Worm (Caenorhabditis elegans) whole organism, L4 larva: ENCODE data around the gene B0228.1.
A peak's percentile ranks its signal among the peaks of the same experiment; 100 is the strongest.

Experiments
- F37D6.2 ChIP-seq: sonication (generic microtip); optimal IDR thresholded peaks from 2 replicates; lab custom pipeline; 2016; ENCODE audit warnings: mild to moderate bottlenecking, missing genetic modification characterization, missing compliant biosample characterization
- F44E2.7 ChIP-seq: fragments of 200-800 bp; sonication (Bioruptor generic); IDR thresholded peaks from 2 replicates; pipeline ENCODE4 v2.1.2; 2022; ENCODE audit warnings: missing genetic modification characterization, missing compliant biosample characterization
- Y105C5A.15 ChIP-seq: fragments of 200-800 bp; sonication (Bioruptor generic); IDR thresholded peaks from 2 replicates; pipeline ENCODE4 v1.3.6; 2022; ENCODE audit warnings: missing genetic modification characterization, missing compliant biosample characterization
- Y48G9A.11 ChIP-seq: fragments of 200-800 bp; sonication (Bioruptor generic); IDR thresholded peaks from 2 replicates; pipeline ENCODE4 v1.3.6; 2022; ENCODE audit warnings: missing genetic modification reagents, missing genetic modification characterization, missing compliant biosample characterization
- Y5F2A.4 ChIP-seq: fragments of 200-800 bp; sonication (Bioruptor generic); optimal IDR thresholded peaks from 2 replicates; lab custom pipeline; 2018; ENCODE audit warnings: mild to moderate bottlenecking, missing genetic modification characterization, missing compliant biosample characterization
- Y75B8A.6 ChIP-seq: fragments of 200-800 bp; sonication (Bioruptor generic); IDR thresholded peaks from 2 replicates; pipeline ENCODE4 v1.3.6; 2022; ENCODE audit warnings: missing genetic modification reagents, missing genetic modification characterization, missing compliant biosample characterization
- aly-2 ChIP-seq: sonication (generic microtip); optimal IDR thresholded peaks from 2 replicates; lab custom pipeline; 2018; ENCODE audit warnings: missing biosample characterization, missing genetic modification characterization
- arid-1 ChIP-seq: fragments of 200-800 bp; sonication (Bioruptor generic); conservative IDR thresholded peaks from 2 replicates; pipeline ENCODE4 v1.3.6; 2022; ENCODE audit warnings: missing genetic modification reagents, missing genetic modification characterization, missing compliant biosample characterization
- attf-4 ChIP-seq: sonication (generic microtip); optimal IDR thresholded peaks from 3 replicates; lab custom pipeline; 2017; ENCODE audit warnings: missing biosample characterization, missing genetic modification characterization
- cey-2 ChIP-seq: sonication (generic microtip); optimal IDR thresholded peaks from 3 replicates; lab custom pipeline; 2017; ENCODE audit warnings: missing genetic modification characterization, mild to moderate bottlenecking, missing compliant biosample characterization, antibody characterized with exemption, borderline replicate concordance; ENCODE audit not compliant: insufficient read depth
- daf-12 ChIP-seq: fragments of 150-350 bp; optimal IDR thresholded peaks from 2 replicates; lab custom pipeline; 2014; ENCODE audit warnings: missing biosample characterization, missing genetic modification reagents, missing genetic modification characterization
- daf-19 ChIP-seq: fragments of 200-800 bp; sonication (Bioruptor generic); conservative IDR thresholded peaks from 2 replicates; pipeline ENCODE4 v1.3.6; 2022; ENCODE audit warnings: missing genetic modification characterization, missing compliant biosample characterization
- dpl-1 ChIP-seq: fragments of 150-350 bp; optimal IDR thresholded peaks from 2 replicates; lab custom pipeline; 2014; ENCODE audit warnings: missing biosample characterization, missing genetic modification reagents, missing genetic modification characterization
- duxl-1 ChIP-seq: sonication (generic microtip); optimal IDR thresholded peaks from 2 replicates; lab custom pipeline; 2016; ENCODE audit warnings: mild to moderate bottlenecking, missing genetic modification characterization, moderate library complexity, missing compliant biosample characterization; ENCODE audit not compliant: poor library complexity
- egl-27 ChIP-seq: sonication (generic microtip); optimal IDR thresholded peaks from 3 replicates; lab custom pipeline; 2017; ENCODE audit warnings: missing biosample characterization, missing genetic modification reagents, missing genetic modification characterization
- egl-43 ChIP-seq: fragments of 200-800 bp; sonication (Bioruptor generic); IDR thresholded peaks from 2 replicates; pipeline ENCODE4 v1.3.6; 2022; ENCODE audit warnings: missing genetic modification reagents, missing genetic modification characterization, missing compliant biosample characterization
- fkh-10 ChIP-seq: fragments of 150-350 bp; optimal IDR thresholded peaks from 2 replicates; lab custom pipeline; 2014; ENCODE audit warnings: missing biosample characterization, missing genetic modification reagents, missing genetic modification characterization
- fos-1 ChIP-seq: fragments of 150-350 bp; optimal IDR thresholded peaks from 2 replicates; lab custom pipeline; 2014; ENCODE audit warnings: missing biosample characterization, missing genetic modification characterization
- hif-1 ChIP-seq, 2 experiments: sonication (generic microtip); optimal IDR thresholded peaks; 2 replicates each; lab custom pipeline; 2016 to 2017; ENCODE audit warnings: missing compliant biosample characterization in 2 of 2, missing genetic modification characterization in 2 of 2, missing genetic modification reagents in 2 of 2, missing genotype in 2 of 2, mild to moderate bottlenecking in 1 of 2
- lin-13 ChIP-seq: fragments of 150-350 bp; optimal IDR thresholded peaks from 2 replicates; lab custom pipeline; 2014; ENCODE audit warnings: missing biosample characterization, missing genetic modification reagents, missing genetic modification characterization
- lin-29 ChIP-seq: fragments of 200-800 bp; sonication (Bioruptor generic); IDR thresholded peaks from 2 replicates; pipeline ENCODE4 v1.3.6; 2022; ENCODE audit warnings: missing genetic modification reagents, missing genetic modification characterization, missing compliant biosample characterization
- lin-38 ChIP-seq: fragments of 200-800 bp; sonication (Bioruptor generic); IDR thresholded peaks from 2 replicates; pipeline ENCODE4 v1.3.6; 2022; ENCODE audit warnings: missing genetic modification reagents, missing genetic modification characterization, missing compliant biosample characterization
- madf-9 ChIP-seq: fragments of 200-800 bp; sonication (Bioruptor generic); conservative IDR thresholded peaks from 2 replicates; pipeline ENCODE4 v1.3.6; 2022; ENCODE audit warnings: missing genetic modification reagents, missing genetic modification characterization, missing compliant biosample characterization
- mes-2 ChIP-seq: sonication (generic microtip); optimal IDR thresholded peaks from 2 replicates; lab custom pipeline; 2016; ENCODE audit warnings: missing genotype, mild to moderate bottlenecking, missing genetic modification characterization, missing compliant biosample characterization; ENCODE audit not compliant: poor library complexity, severe bottlenecking
- mxl-2 ChIP-seq: fragments of 200-800 bp; sonication (Bioruptor generic); conservative IDR thresholded peaks from 2 replicates; pipeline ENCODE4 v1.3.6; 2022; ENCODE audit warnings: missing genetic modification reagents, missing genetic modification characterization, missing compliant biosample characterization
- nhr-25 ChIP-seq: sonication (generic microtip); optimal IDR thresholded peaks from 2 replicates; lab custom pipeline; 2017; ENCODE audit warnings: missing genetic modification characterization, mild to moderate bottlenecking, missing compliant biosample characterization, antibody characterized with exemption, moderate library complexity, borderline replicate concordance; ENCODE audit not compliant: insufficient read depth
- nhr-42 ChIP-seq: fragments of 200-800 bp; sonication (Bioruptor generic); IDR thresholded peaks from 2 replicates; pipeline ENCODE4 v1.3.6; 2022; ENCODE audit warnings: missing genetic modification characterization, missing compliant biosample characterization
- nhr-48 ChIP-seq: sonication (generic microtip); optimal IDR thresholded peaks from 2 replicates; lab custom pipeline; 2016; ENCODE audit warnings: mild to moderate bottlenecking, missing genetic modification characterization, missing compliant biosample characterization
- nhr-6 ChIP-seq: fragments of 150-350 bp; optimal IDR thresholded peaks from 2 replicates; lab custom pipeline; 2014; ENCODE audit warnings: missing biosample characterization, missing genetic modification characterization
- nhr-76 ChIP-seq: fragments of 150-350 bp; optimal IDR thresholded peaks from 2 replicates; lab custom pipeline; 2014; ENCODE audit warnings: missing biosample characterization, missing genetic modification characterization
- pha-4 ChIP-seq, 2 experiments: fragments of 150-350 bp in 1 of 2; fragments of 200-800 bp in 1 of 2; sonication (Bioruptor generic) in 1 of 2; IDR thresholded peaks in 1 of 2; optimal IDR thresholded peaks in 1 of 2; 2 replicates each; pipeline versions ENCODE4 v1.3.6 to Lab custom; 2014 to 2022; ENCODE audit warnings: missing genetic modification characterization in 2 of 2, missing genetic modification reagents in 2 of 2, missing biosample characterization in 1 of 2, missing compliant biosample characterization in 1 of 2
- php-3 ChIP-seq: fragments of 200-800 bp; sonication (Bioruptor generic); IDR thresholded peaks from 2 replicates; pipeline ENCODE4 v1.3.6; 2022; ENCODE audit warnings: missing genetic modification reagents, missing genetic modification characterization, missing compliant biosample characterization
- rbr-2 ChIP-seq: sonication (generic microtip); optimal IDR thresholded peaks from 2 replicates; lab custom pipeline; 2016; ENCODE audit warnings: missing genotype, missing genetic modification characterization, missing compliant biosample characterization
- saeg-2 ChIP-seq: fragments of 200-800 bp; sonication (Bioruptor generic); IDR thresholded peaks from 2 replicates; pipeline ENCODE4 v1.3.6; 2022; ENCODE audit warnings: missing genetic modification reagents, missing genetic modification characterization, missing compliant biosample characterization
- sdz-12 ChIP-seq: fragments of 200-800 bp; sonication (Bioruptor generic); optimal IDR thresholded peaks from 2 replicates; lab custom pipeline; 2018; ENCODE audit warnings: mild to moderate bottlenecking, missing genetic modification characterization, missing compliant biosample characterization
- set-16 ChIP-seq: fragments of 200-800 bp; sonication (Bioruptor generic); IDR thresholded peaks from 2 replicates; pipeline ENCODE4 v1.3.6; 2022; ENCODE audit warnings: missing genetic modification reagents, missing genetic modification characterization, missing compliant biosample characterization
- skn-1 ChIP-seq: fragments of 150-350 bp; optimal IDR thresholded peaks from 2 replicates; lab custom pipeline; 2014; ENCODE audit warnings: missing biosample characterization, missing genetic modification characterization
- snpc-1.2 ChIP-seq: fragments of 200-800 bp; sonication (Bioruptor generic); IDR thresholded peaks from 2 replicates; pipeline ENCODE4 v1.3.6; 2022; ENCODE audit warnings: missing genetic modification reagents, missing genetic modification characterization, missing compliant biosample characterization
- snpc-4 ChIP-seq: fragments of 150-350 bp; optimal IDR thresholded peaks from 2 replicates; lab custom pipeline; 2014; ENCODE audit warnings: missing biosample characterization, missing genetic modification characterization
- spr-1 ChIP-seq: sonication (generic microtip); optimal IDR thresholded peaks from 2 replicates; lab custom pipeline; 2016; ENCODE audit warnings: mild to moderate bottlenecking, missing genetic modification characterization, missing compliant biosample characterization
- spr-3 ChIP-seq: fragments of 200-800 bp; sonication (Bioruptor generic); optimal IDR thresholded peaks from 2 replicates; lab custom pipeline; 2018; ENCODE audit warnings: mild to moderate bottlenecking, missing genetic modification characterization, missing compliant biosample characterization
- unc-62 ChIP-seq, 3 experiments: fragments of 150-350 bp in 1 of 3; sonication (generic microtip); optimal IDR thresholded peaks in 2 of 3; peaks in 1 of 3; 1 replicate in 1 of 3; 2 replicates in 2 of 3; lab custom pipeline; 2014 to 2017; ENCODE audit warnings: missing biosample characterization in 3 of 3, missing genetic modification characterization in 3 of 3, missing genetic modification reagents in 3 of 3, missing genotype in 1 of 3
- vab-7 ChIP-seq: fragments of 200-800 bp; sonication (Bioruptor generic); IDR thresholded peaks from 2 replicates; pipeline ENCODE4 v1.3.6; 2022; ENCODE audit warnings: missing genetic modification reagents, missing genetic modification characterization, missing compliant biosample characterization
- zag-1 ChIP-seq: fragments of 150-350 bp; optimal IDR thresholded peaks from 2 replicates; lab custom pipeline; 2014; ENCODE audit warnings: missing biosample characterization, missing genetic modification characterization
- zfp-2 ChIP-seq: sonication (generic microtip); optimal IDR thresholded peaks from 2 replicates; lab custom pipeline; 2016; ENCODE audit warnings: mild to moderate bottlenecking, missing genetic modification characterization, missing compliant biosample characterization
- zip-11 ChIP-seq: fragments of 200-800 bp; sonication (Bioruptor generic); IDR thresholded peaks from 2 replicates; pipeline ENCODE4 v1.3.6; 2022; ENCODE audit warnings: missing genetic modification characterization, missing compliant biosample characterization
- zip-2 ChIP-seq: fragments of 150-350 bp; optimal IDR thresholded peaks from 2 replicates; lab custom pipeline; 2014; ENCODE audit warnings: missing biosample characterization, missing genetic modification characterization
- ztf-11 ChIP-seq: fragments of 150-350 bp; optimal IDR thresholded peaks from 2 replicates; lab custom pipeline; 2014; ENCODE audit warnings: missing biosample characterization, missing genetic modification characterization
- ztf-7 ChIP-seq: fragments of 150-350 bp; optimal IDR thresholded peaks from 2 replicates; lab custom pipeline; 2014; ENCODE audit warnings: missing biosample characterization, missing genetic modification characterization

Gene B0228.1

DNA sequence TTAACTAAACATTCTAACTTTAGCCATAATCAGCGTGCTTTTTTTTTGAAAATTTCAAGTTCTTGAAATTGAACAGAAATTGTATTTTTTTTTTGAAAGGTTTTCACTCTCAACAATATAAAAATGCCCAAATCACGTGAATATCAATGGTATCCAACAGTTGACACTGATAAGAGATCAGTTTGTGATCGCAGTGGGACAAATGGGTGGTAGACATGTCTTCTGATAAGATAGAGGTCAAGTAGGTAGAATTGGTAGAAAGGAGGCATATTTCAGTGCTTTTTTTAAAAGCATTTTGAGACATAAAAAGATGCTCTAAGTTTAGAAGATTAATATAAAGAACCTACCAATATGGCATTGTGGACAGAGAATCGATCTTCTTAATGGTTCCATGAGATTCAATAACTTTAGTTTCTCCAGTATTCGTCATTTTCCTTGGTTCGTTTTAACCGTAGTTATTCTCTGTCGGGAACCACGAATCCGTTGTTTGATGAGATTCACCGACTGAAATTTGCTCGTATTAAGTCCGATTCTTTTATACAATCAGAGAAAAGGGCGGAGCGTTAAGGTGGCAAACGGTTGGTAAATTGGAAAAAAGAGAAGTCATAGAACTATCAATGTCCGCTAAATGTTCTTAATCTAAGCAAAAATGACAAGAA lies 22.3 kb downstream of the B0228.1 start, which contains the start of gene mthf-1 (continued):
- no peak for TF ChIP-seq nhr-42 (GFP tag; lab: Robert Waterston, UW)
- no peak for TF ChIP-seq aly-2
- peak; percentile 24; the same call in 1 of the 2 replicates for TF ChIP-seq lin-38 (GFP tag; lab: Robert Waterston, UW)
- TF ChIP-seq snpc-1.2 (GFP tag; lab: Robert Waterston, UW) = no peak
- TF ChIP-seq zfp-2 (tag; lab: Kevin White, UChicago) = no peak
- no peak for TF ChIP-seq spr-3 (GFP tag; lab: Kevin White, UChicago)
- TF ChIP-seq hif-1 (tag; optimal IDR thresholded peaks at IDR 0.05; lab: Kevin White, UChicago) = no peak
- peak; percentile 53 for TF ChIP-seq nhr-48 (tag; lab: Kevin White, UChicago)
- TF ChIP-seq sdz-12 (GFP tag; lab: Kevin White, UChicago) = no peak
- no peak for TF ChIP-seq arid-1
- no peak for TF ChIP-seq saeg-2 (GFP tag; lab: Robert Waterston, UW)
- no peak for TF ChIP-seq fos-1 (tag; lab: Kevin White, UChicago)
- TF ChIP-seq lin-29 = no peak
- peak; percentile 43 for TF ChIP-seq nhr-6 (tag; lab: Kevin White, UChicago)
- no peak for TF ChIP-seq F44E2.7 (GFP tag; lab: Robert Waterston, UW)
- no peak for TF ChIP-seq zag-1 (tag; lab: Kevin White, UChicago)
- TF ChIP-seq mes-2 (tag; lab: Kevin White, UChicago) = peak; percentile 17
- TF ChIP-seq Y5F2A.4 = no peak
- no peak for TF ChIP-seq spr-1 (tag; lab: Kevin White, UChicago)
- no peak for TF ChIP-seq rbr-2 (tag; lab: Kevin White, UChicago)
- TF ChIP-seq zip-11 (GFP tag; lab: Robert Waterston, UW) = no peak
- TF ChIP-seq snpc-4 (tag; lab: Kevin White, UChicago) = no peak
- no peak for TF ChIP-seq Y75B8A.6 (GFP tag; lab: Robert Waterston, UW)
- TF ChIP-seq ztf-7 (tag; lab: Kevin White, UChicago) = no peak
- TF ChIP-seq set-16 (GFP tag; lab: Robert Waterston, UW) = no peak
- no peak for TF ChIP-seq nhr-76 (tag; lab: Kevin White, UChicago)
- TF ChIP-seq mxl-2 (GFP tag; lab: Robert Waterston, UW) = no peak
- no peak for TF ChIP-seq ztf-11 (tag; lab: Kevin White, UChicago)
- peak; percentile 2 for TF ChIP-seq dpl-1 (GFP tag; lab: Kevin White, UChicago)
- TF ChIP-seq nhr-25 (tag; lab: Kevin White, UChicago) = no peak
- no peak for TF ChIP-seq egl-43 (GFP tag; lab: Robert Waterston, UW)
- no peak for TF ChIP-seq fkh-10
- TF ChIP-seq daf-19 (GFP tag; lab: Robert Waterston, UW) = no peak
- no peak for TF ChIP-seq php-3 (GFP tag; lab: Robert Waterston, UW)
- TF ChIP-seq F37D6.2 = no peak
- no peak for TF ChIP-seq unc-62 (GFP tag; optimal IDR thresholded peaks at IDR 0.05 in 1 of 2; lab: Kevin White, UChicago)
- TF ChIP-seq unc-62 (tag; optimal IDR thresholded peaks at IDR 0.05; lab: Kevin White, UChicago) = no peak
- TF ChIP-seq egl-27 (tag; lab: Kevin White, UChicago) = no peak
- no peak for TF ChIP-seq attf-4
- TF ChIP-seq madf-9 (GFP tag; lab: Robert Waterston, UW) = no peak
- TF ChIP-seq vab-7 (GFP tag; lab: Robert Waterston, UW) = no peak
- TF ChIP-seq cey-2 (tag; lab: Kevin White, UChicago) = peak; percentile 18
- no peak for TF ChIP-seq Y105C5A.15 (GFP tag; lab: Robert Waterston, UW)
- TF ChIP-seq skn-1 (tag; lab: Kevin White, UChicago) = no peak
- no peak for TF ChIP-seq duxl-1
- TF ChIP-seq Y48G9A.11 (GFP tag; lab: Robert Waterston, UW) = no peak
- no peak for TF ChIP-seq lin-13 (GFP tag; lab: Kevin White, UChicago)
- peak; percentile 46; the same call in 1 of the 2 replicates for TF ChIP-seq pha-4 (GFP tag; IDR thresholded peaks at IDR 0.05; lab: Robert Waterston, UW)
- TF ChIP-seq pha-4 (tag; optimal IDR thresholded peaks at IDR 0.05; lab: Kevin White, UChicago) = no peak
- no peak for TF ChIP-seq zip-2 (tag; lab: Kevin White, UChicago)
- TF ChIP-seq daf-12 (tag; lab: Kevin White, UChicago) = no peak
